Fruit fly (Drosophila melanogaster) whole organism, embryonic: ENCODE results near the gene Cyp4ac1.

Experiments used
- Awh ChIP-seq: fragments of 200-800 bp; sonication (Bioruptor generic); IDR thresholded peaks from 2 replicates; pipeline ENCODE4, ENCODE4 v1.3.6; 2022; ENCODE audit warnings: missing biosample characterization, missing genetic modification characterization
- CG1024 ChIP-seq: fragments of 200-800 bp; sonication (Bioruptor generic); IDR thresholded peaks from 2 replicates; pipeline ENCODE4 v1.3.6; 2022; ENCODE audit warnings: missing biosample characterization, missing genetic modification characterization
- CG10543 ChIP-seq: fragments of 200-800 bp; sonication (Bioruptor generic); optimal IDR thresholded peaks from 3 replicates; lab custom pipeline; 2017; ENCODE audit warnings: missing biosample characterization, mild to moderate bottlenecking, missing genetic modification characterization, moderate library complexity
- CG11456 ChIP-seq: fragments of 200-800 bp; sonication (Bioruptor generic); IDR thresholded peaks from 3 replicates; pipeline ENCODE4 v1.3.6; 2022; ENCODE audit warnings: missing biosample characterization, missing genetic modification characterization
- CG11723 ChIP-seq: fragments of 200-800 bp; sonication (Bioruptor generic); optimal IDR thresholded peaks from 2 replicates; lab custom pipeline; 2017; ENCODE audit warnings: missing biosample characterization, mild to moderate bottlenecking, missing genetic modification characterization
- CG12769 ChIP-seq: fragments of 200-800 bp; sonication (Bioruptor generic); optimal IDR thresholded peaks from 2 replicates; lab custom pipeline; 2019; ENCODE audit warnings: missing biosample characterization, mild to moderate bottlenecking, missing genetic modification characterization, moderate library complexity
- CG13296 ChIP-seq: fragments of 200-800 bp; sonication (Bioruptor generic); optimal IDR thresholded peaks from 3 replicates; lab custom pipeline; 2018; ENCODE audit warnings: missing biosample characterization, mild to moderate bottlenecking, missing genetic modification characterization
- CG13894 ChIP-seq: fragments of 200-800 bp; sonication (Bioruptor generic); optimal IDR thresholded peaks from 3 replicates; lab custom pipeline; 2018; ENCODE audit warnings: missing biosample characterization, mild to moderate bottlenecking, missing genetic modification characterization, moderate library complexity
- CG14710 ChIP-seq: fragments of 200-800 bp; sonication (Bioruptor generic); optimal IDR thresholded peaks from 3 replicates; lab custom pipeline; 2019; ENCODE audit warnings: missing biosample characterization, mild to moderate bottlenecking, missing genetic modification characterization, moderate library complexity
- CG14860 ChIP-seq: fragments of 200-800 bp; sonication (Bioruptor generic); IDR thresholded peaks from 3 replicates; pipeline ENCODE4 v1.3.6; 2022; ENCODE audit warnings: missing biosample characterization, missing genetic modification characterization; ENCODE audit not compliant: partially characterized antibody
- CG15479 ChIP-seq: fragments of 200-800 bp; sonication (Bioruptor generic); optimal IDR thresholded peaks from 3 replicates; lab custom pipeline; 2019; ENCODE audit warnings: missing biosample characterization, mild to moderate bottlenecking, missing genetic modification characterization, moderate library complexity
- CG16815 ChIP-seq: fragments of 200-800 bp; sonication (Bioruptor generic); optimal IDR thresholded peaks from 3 replicates; lab custom pipeline; 2017; ENCODE audit warnings: missing biosample characterization, mild to moderate bottlenecking, missing genetic modification characterization
- CG2120 ChIP-seq: fragments of 200-800 bp; sonication (Bioruptor generic); optimal IDR thresholded peaks from 3 replicates; lab custom pipeline; 2016; ENCODE audit warnings: missing biosample characterization, missing genetic modification characterization
- CG2875 ChIP-seq: fragments of 200-800 bp; sonication (Bioruptor generic); optimal IDR thresholded peaks from 2 replicates; lab custom pipeline; 2017; ENCODE audit warnings: missing biosample characterization, mild to moderate bottlenecking, missing genetic modification characterization, missing genetic modification reagents
- CG5180 ChIP-seq: fragments of 200-800 bp; sonication (Bioruptor generic); optimal IDR thresholded peaks from 3 replicates; lab custom pipeline; 2017; ENCODE audit warnings: missing biosample characterization, missing genetic modification characterization, mild to moderate bottlenecking, moderate library complexity, missing genetic modification reagents
- CG6683 ChIP-seq: fragments of 200-800 bp; sonication (Bioruptor generic); optimal IDR thresholded peaks from 2 replicates; lab custom pipeline; 2017; ENCODE audit warnings: missing biosample characterization, mild to moderate bottlenecking, missing genetic modification characterization, missing genetic modification reagents
- CG6791 ChIP-seq: fragments of 200-800 bp; sonication (Bioruptor generic); IDR thresholded peaks from 3 replicates; pipeline ENCODE4 v1.3.6; 2022; ENCODE audit warnings: missing biosample characterization, missing genetic modification characterization; ENCODE audit not compliant: partially characterized antibody
- CG7963 ChIP-seq: fragments of 200-800 bp; sonication (Bioruptor generic); IDR thresholded peaks from 3 replicates; pipeline ENCODE4 v1.3.6; 2022; ENCODE audit warnings: missing biosample characterization, missing genetic modification characterization; ENCODE audit not compliant: partially characterized antibody
- CG8089 ChIP-seq: fragments of 200-800 bp; sonication (Bioruptor generic); optimal IDR thresholded peaks from 3 replicates; lab custom pipeline; 2016; ENCODE audit warnings: missing biosample characterization, missing genetic modification characterization
- CG8359 ChIP-seq: fragments of 200-800 bp; sonication (Bioruptor generic); optimal IDR thresholded peaks from 2 replicates; lab custom pipeline; 2017; ENCODE audit warnings: missing biosample characterization, mild to moderate bottlenecking, missing genetic modification characterization, borderline replicate concordance
- CG9437 ChIP-seq: fragments of 200-800 bp; sonication (Bioruptor generic); optimal IDR thresholded peaks from 2 replicates; lab custom pipeline; 2018; ENCODE audit warnings: missing biosample characterization, mild to moderate bottlenecking, missing genetic modification characterization
- Ets65A ChIP-seq: fragments of 200-800 bp; sonication (Bioruptor generic); peaks from one replicate; lab custom pipeline; 2016; ENCODE audit warnings: missing biosample characterization, missing genetic modification characterization
- Hr3 ChIP-seq: fragments of 200-800 bp; sonication (Bioruptor generic); optimal IDR thresholded peaks from 3 replicates; lab custom pipeline; 2016; ENCODE audit warnings: missing biosample characterization, missing genetic modification characterization
- Lpt ChIP-seq: fragments of >200 bp; optimal IDR thresholded peaks from 2 replicates; lab custom pipeline; 2018; ENCODE audit warnings: missing biosample characterization, missing genetic modification characterization
- MBD-R2 ChIP-seq: fragments of 200-800 bp; sonication (Bioruptor generic); IDR thresholded peaks from 2 replicates; pipeline ENCODE4 v1.3.6; 2022; ENCODE audit warnings: missing biosample characterization, missing genetic modification characterization
- Meics ChIP-seq: fragments of 200-800 bp; sonication (Bioruptor generic); optimal IDR thresholded peaks from 2 replicates; lab custom pipeline; 2017; ENCODE audit warnings: missing biosample characterization, mild to moderate bottlenecking, missing genetic modification characterization
- Myb ChIP-seq: fragments of 200-800 bp; sonication (Bioruptor generic); optimal IDR thresholded peaks from 2 replicates; lab custom pipeline; 2016; ENCODE audit warnings: missing biosample characterization, missing genetic modification characterization
- Ptx1 ChIP-seq: fragments of 200-800 bp; sonication (Bioruptor generic); IDR thresholded peaks from 2 replicates; pipeline ENCODE4 v1.3.6; 2022; ENCODE audit warnings: missing biosample characterization, missing genetic modification characterization
- Ravus ChIP-seq: fragments of 200-800 bp; sonication (Bioruptor generic); IDR thresholded peaks from 2 replicates; pipeline ENCODE4 v1.3.6; 2022; ENCODE audit warnings: missing biosample characterization, missing genetic modification characterization
- Sin3A ChIP-seq: fragments of >200 bp; optimal IDR thresholded peaks from 2 replicates; lab custom pipeline; 2018
- Sry-β ChIP-seq: fragments of 200-800 bp; sonication (Bioruptor generic); optimal IDR thresholded peaks from 2 replicates; lab custom pipeline; 2018; ENCODE audit warnings: missing biosample characterization, mild to moderate bottlenecking, missing genetic modification characterization, moderate library complexity
- Stat92E ChIP-seq, 3 experiments: fragments of >200 bp in 2 of 3; fragments of 200-800 bp in 1 of 3; sonication (Bioruptor generic) in 1 of 3; optimal IDR thresholded peaks; 2 replicates each; lab custom pipeline; 2017 to 2019; ENCODE audit warnings: missing biosample characterization in 3 of 3, missing genetic modification characterization in 3 of 3, mild to moderate bottlenecking in 1 of 3, moderate library complexity in 1 of 3
- Tbp ChIP-seq: fragments of >200 bp; optimal IDR thresholded peaks from 2 replicates; lab custom pipeline; 2018; ENCODE audit warnings: missing biosample characterization, missing genetic modification characterization
- Usf ChIP-seq: fragments of 200-800 bp; sonication (Bioruptor generic); optimal IDR thresholded peaks from 2 replicates; lab custom pipeline; 2017; ENCODE audit warnings: missing genotype, missing biosample characterization, missing genetic modification characterization
- abd-A ChIP-seq: fragments of 200-800 bp; sonication (Bioruptor generic); optimal IDR thresholded peaks from 3 replicates; lab custom pipeline; 2019; ENCODE audit warnings: missing biosample characterization, mild to moderate bottlenecking, missing genetic modification characterization, moderate library complexity
- cwo ChIP-seq: fragments of 200-800 bp; sonication (Bioruptor generic); optimal IDR thresholded peaks from 3 replicates; lab custom pipeline; 2017; ENCODE audit warnings: missing biosample characterization, missing genetic modification characterization, mild to moderate bottlenecking, moderate library complexity, missing genetic modification reagents
- danr ChIP-seq: fragments of 200-800 bp; sonication (Bioruptor generic); IDR thresholded peaks from 2 replicates; pipeline ENCODE4 v1.3.6; 2022; ENCODE audit warnings: missing biosample characterization, missing genetic modification characterization
- her ChIP-seq: fragments of 200-800 bp; sonication (Bioruptor generic); optimal IDR thresholded peaks from 2 replicates; lab custom pipeline; 2016; ENCODE audit warnings: missing biosample characterization, missing genetic modification characterization
- lab ChIP-seq: fragments of 200-800 bp; sonication (Bioruptor generic); optimal IDR thresholded peaks from 3 replicates; lab custom pipeline; 2017; ENCODE audit warnings: missing biosample characterization, missing genetic modification characterization, mild to moderate bottlenecking, moderate library complexity, missing genetic modification reagents
- org-1 ChIP-seq: fragments of 200-800 bp; sonication (Bioruptor generic); optimal IDR thresholded peaks from 2 replicates; lab custom pipeline; 2017; ENCODE audit warnings: missing biosample characterization, missing genetic modification characterization
- pho ChIP-seq: fragments of 200-800 bp; sonication (Bioruptor generic); optimal IDR thresholded peaks from 2 replicates; lab custom pipeline; 2016; ENCODE audit warnings: missing biosample characterization, missing genetic modification characterization
- prd ChIP-seq, 3 experiments: fragments of >200 bp in 2 of 3; fragments of 200-800 bp in 1 of 3; sonication (Bioruptor generic) in 1 of 3; optimal IDR thresholded peaks in 2 of 3; IDR thresholded peaks in 1 of 3; 2 replicates in 2 of 3; 3 replicates in 1 of 3; pipeline versions ENCODE4 v1.3.6 to Lab custom; 2017 to 2022; ENCODE audit warnings: missing biosample characterization in 1 of 3, missing genetic modification characterization in 1 of 3
- ranshi ChIP-seq: fragments of 200-800 bp; sonication (Bioruptor generic); IDR thresholded peaks from 2 replicates; pipeline ENCODE4 v1.3.6; 2022; ENCODE audit warnings: missing biosample characterization, missing genetic modification characterization
- ro ChIP-seq: fragments of 200-800 bp; sonication (Bioruptor generic); IDR thresholded peaks from 2 replicates; pipeline ENCODE4 v1.3.6; 2022; ENCODE audit warnings: missing biosample characterization, missing genetic modification characterization
- sens ChIP-seq: fragments of 200-800 bp; sonication (Bioruptor generic); peaks from one replicate; lab custom pipeline; 2016; ENCODE audit warnings: missing biosample characterization, missing genetic modification characterization
- sob ChIP-seq: fragments of 200-800 bp; sonication (Bioruptor generic); IDR thresholded peaks from 2 replicates; pipeline ENCODE4 v1.3.6; 2022; ENCODE audit warnings: missing biosample characterization, missing genetic modification characterization
- trem ChIP-seq: fragments of 200-800 bp; optimal IDR thresholded peaks from 3 replicates; lab custom pipeline; 2019; ENCODE audit warnings: missing biosample characterization, mild to moderate bottlenecking, missing genetic modification characterization, moderate library complexity
- yki ChIP-seq: fragments of >200 bp; optimal IDR thresholded peaks from 3 replicates; lab custom pipeline; 2018
- zfh1 ChIP-seq: fragments of 200-800 bp; sonication (Bioruptor generic); IDR thresholded peaks from 3 replicates; pipeline ENCODE4 v1.3.6; 2022; ENCODE audit warnings: missing biosample characterization, missing genetic modification characterization

The Cyp4ac1 gene

dm6 chr2L:5300785-5301616 is 37.2 kb downstream of the Cyp4ac1 start (continued):
- TF ChIP-seq Sry-β (no peak), Ravus (GFP tag; lab: Robert Waterston, UW) (no peak), sob (GFP tag; lab: Robert Waterston, UW) (0 out of 2 replicates have a peak, but pooled peaks have one; percentile 11), CG6791 (peak; percentile 82), CG15479 (GFP tag; lab: Kevin White, UChicago) (no peak), Awh (GFP tag; lab: Robert Waterston, UW) (no peak), Meics (no peak), Hr3 (GFP tag; lab: Kevin White, UChicago) (peak; percentile 10), Ets65A (GFP tag; lab: Kevin White, UChicago) (peak; percentile 14), prd (optimal IDR thresholded peaks at IDR 0.05; lab: Kevin White, UChicago) (no peak), prd (GFP tag; IDR thresholded peaks at IDR 0.05; lab: Robert Waterston, UW) (0 out of 3 replicates have a peak, but pooled peaks have one; percentile 8), Sin3A (lab: Kevin White, UChicago) (no peak), CG2120 (no peak), Lpt (no peak), CG7963 (GFP tag; lab: Robert Waterston, UW) (no peak), CG8089 (GFP tag; lab: Kevin White, UChicago) (no peak), Usf (GFP tag; lab: Kevin White, UChicago) (no peak), Ptx1 (no peak), CG13296 (GFP tag; lab: Kevin White, UChicago) (no peak), Tbp (no peak), sens (GFP tag; lab: Kevin White, UChicago) (peak; percentile 41), CG12769 (tag; lab: Kevin White, UChicago) (peak; percentile 90), CG11456 (GFP tag; lab: Robert Waterston, UW) (0 out of 3 replicates have a peak, but pooled peaks have one; percentile 20), trem (tag; lab: Kevin White, UChicago) (no peak), lab (GFP tag; lab: Kevin White, UChicago) (peak; percentile 42), CG8359 (GFP tag; lab: Kevin White, UChicago) (no peak), CG1024 (GFP tag; lab: Robert Waterston, UW) (no peak), pho (GFP tag; lab: Kevin White, UChicago) (no peak), zfh1 (0 out of 3 replicates have a peak, but pooled peaks have one; percentile 13), danr (no peak), Stat92E (GFP tag; optimal IDR thresholded peaks at IDR 0.05; lab: Kevin White, UChicago) (no peak), Myb (no peak), cwo (GFP tag; lab: Kevin White, UChicago) (peak; percentile 92), yki (no peak), CG5180 (peak; percentile 99), ro (GFP tag; lab: Robert Waterston, UW) (no peak), MBD-R2 (GFP tag; lab: Robert Waterston, UW) (no peak), ranshi (GFP tag; lab: Robert Waterston, UW) (no peak), CG14860 (no peak), CG6683 (no peak), org-1 (GFP tag; lab: Kevin White, UChicago) (no peak), CG14710 (tag; lab: Kevin White, UChicago) (no peak), CG16815 (no peak), CG9437 (GFP tag; lab: Kevin White, UChicago) (no peak), CG13894 (tag; lab: Kevin White, UChicago) (no peak), her (no peak), abd-A (tag; lab: Kevin White, UChicago) (peak; percentile 10), CG2875 (GFP tag; lab: Kevin White, UChicago) (no peak), CG11723 (GFP tag; lab: Kevin White, UChicago) (no peak), CG10543 (GFP tag; lab: Kevin White, UChicago) (peak; percentile 35)
